Worm (Caenorhabditis elegans) whole organism, L3 larva: ENCODE results near the gene srp-6.

ENCODE experiments used
- nhr-237 ChIP-seq: fragments of 150-350 bp; optimal IDR thresholded peaks from 2 replicates; lab custom pipeline; 2014; ENCODE audit warnings: missing biosample characterization, missing genetic modification characterization
- nhr-67 ChIP-seq: fragments of 150-350 bp; optimal IDR thresholded peaks from 2 replicates; lab custom pipeline; 2014; ENCODE audit warnings: missing biosample characterization, missing genetic modification characterization
- unc-62 ChIP-seq: fragments of 150-350 bp; sonication (generic microtip); optimal IDR thresholded peaks from 4 replicates; lab custom pipeline; 2014; ENCODE audit warnings: missing biosample characterization, missing genetic modification reagents, missing genetic modification characterization

ce11 chrV:7343522-7343921 is 42.4 kb downstream of the srp-6 start, which contains the start of gene srh-244:
- TF ChIP-seq unc-62 (GFP tag; lab: Kevin White, UChicago) = no peak
- TF ChIP-seq nhr-67 (tag; lab: Kevin White, UChicago) = no peak
- TF ChIP-seq nhr-237 (tag; lab: Kevin White, UChicago) = no peak
